Worm (Caenorhabditis elegans) whole organism, late embryonic: Measurements from ENCODE around the gene R13H4.5.

ENCODE experiments used
- C08G9.2 ChIP-seq: sonication (generic microtip); optimal IDR thresholded peaks from 2 replicates; lab custom pipeline; 2016; ENCODE audit warnings: mild to moderate bottlenecking, missing genetic modification characterization, moderate library complexity, missing compliant biosample characterization
- F13H6.1 ChIP-seq: sonication (generic microtip); optimal IDR thresholded peaks from 2 replicates; lab custom pipeline; 2016; ENCODE audit warnings: missing genetic modification characterization, missing compliant biosample characterization
- T23F11.4 ChIP-seq: fragments of 200-800 bp; sonication (Bioruptor generic); optimal IDR thresholded peaks from 2 replicates; lab custom pipeline; 2018; ENCODE audit warnings: mild to moderate bottlenecking, missing genetic modification characterization, missing compliant biosample characterization
- ahr-1 ChIP-seq: sonication (generic microtip); optimal IDR thresholded peaks from 2 replicates; lab custom pipeline; 2016; ENCODE audit warnings: missing genetic modification characterization, missing compliant biosample characterization
- ceh-18 ChIP-seq: sonication (generic microtip); optimal IDR thresholded peaks from 2 replicates; lab custom pipeline; 2016; ENCODE audit warnings: missing genetic modification characterization, missing compliant biosample characterization
- ceh-2 ChIP-seq: sonication (generic microtip); optimal IDR thresholded peaks from 2 replicates; lab custom pipeline; 2016; ENCODE audit warnings: missing genotype, missing genetic modification characterization, missing compliant biosample characterization
- che-1 ChIP-seq: sonication (generic microtip); optimal IDR thresholded peaks from 2 replicates; lab custom pipeline; 2016; ENCODE audit warnings: mild to moderate bottlenecking, missing genetic modification characterization, missing compliant biosample characterization
- dmd-4 ChIP-seq: sonication (generic microtip); optimal IDR thresholded peaks from 2 replicates; lab custom pipeline; 2016; ENCODE audit warnings: borderline replicate concordance, missing genetic modification characterization, missing compliant biosample characterization
- elt-2 ChIP-seq: sonication (generic microtip); optimal IDR thresholded peaks from 2 replicates; lab custom pipeline; 2016; ENCODE audit warnings: missing genetic modification reagents, missing genetic modification characterization, missing compliant biosample characterization
- fkh-6 ChIP-seq: sonication (generic microtip); optimal IDR thresholded peaks from 2 replicates; lab custom pipeline; 2016; ENCODE audit warnings: missing genetic modification characterization, missing compliant biosample characterization
- hlh-13 ChIP-seq: fragments of 200-800 bp; sonication (Bioruptor generic); optimal IDR thresholded peaks from 2 replicates; lab custom pipeline; 2018; ENCODE audit warnings: mild to moderate bottlenecking, missing genetic modification characterization, missing compliant biosample characterization
- hlh-8 ChIP-seq: sonication (generic microtip); optimal IDR thresholded peaks from 2 replicates; lab custom pipeline; 2016; ENCODE audit warnings: missing genotype, missing genetic modification characterization, missing compliant biosample characterization
- lin-11 ChIP-seq: fragments of 200-800 bp; sonication (Bioruptor generic); optimal IDR thresholded peaks from 2 replicates; lab custom pipeline; 2018; ENCODE audit warnings: mild to moderate bottlenecking, missing genetic modification characterization, missing compliant biosample characterization
- madf-2 ChIP-seq: sonication (generic microtip); optimal IDR thresholded peaks from 2 replicates; lab custom pipeline; 2017; ENCODE audit warnings: missing genetic modification characterization, missing compliant biosample characterization
- mec-3 ChIP-seq: sonication (generic microtip); optimal IDR thresholded peaks from 2 replicates; lab custom pipeline; 2016; ENCODE audit warnings: borderline replicate concordance, missing genetic modification characterization, missing compliant biosample characterization
- nfya-1 ChIP-seq: sonication (generic microtip); optimal IDR thresholded peaks from 2 replicates; lab custom pipeline; 2017; ENCODE audit warnings: missing genetic modification characterization, mild to moderate bottlenecking, missing compliant biosample characterization, antibody characterized with exemption, moderate library complexity
- npax-4 ChIP-seq: sonication (generic microtip); optimal IDR thresholded peaks from 2 replicates; lab custom pipeline; 2016; ENCODE audit warnings: missing genetic modification characterization, missing compliant biosample characterization
- pha-4 ChIP-seq: fragments of 150-350 bp; optimal IDR thresholded peaks from 2 replicates; lab custom pipeline; 2018; ENCODE audit warnings: missing biosample characterization, missing genetic modification reagents, missing genetic modification characterization
- pqm-1 ChIP-seq: sonication (generic microtip); optimal IDR thresholded peaks from 2 replicates; lab custom pipeline; 2016; ENCODE audit warnings: missing genetic modification characterization, missing compliant biosample characterization
- rnt-1 ChIP-seq: sonication (generic microtip); optimal IDR thresholded peaks from 2 replicates; lab custom pipeline; 2016; ENCODE audit warnings: missing genetic modification characterization, missing compliant biosample characterization
- sox-2 ChIP-seq: fragments of 200-800 bp; sonication (Bioruptor generic); IDR thresholded peaks from 2 replicates; pipeline ENCODE4 v1.3.6; 2022; ENCODE audit warnings: missing genetic modification reagents, missing genetic modification characterization, missing compliant biosample characterization
- syd-9 ChIP-seq: sonication (generic microtip); optimal IDR thresholded peaks from 2 replicates; lab custom pipeline; 2016; ENCODE audit warnings: mild to moderate bottlenecking, missing genetic modification characterization, moderate library complexity, missing compliant biosample characterization
- tbx-2 ChIP-seq: sonication (generic microtip); optimal IDR thresholded peaks from 2 replicates; lab custom pipeline; 2016; ENCODE audit warnings: missing genetic modification characterization, missing compliant biosample characterization
- unc-3 ChIP-seq, 2 experiments: fragments of 200-800 bp in 1 of 2; sonication (Bioruptor generic) in 1 of 2; sonication (generic microtip) in 1 of 2; conservative IDR thresholded peaks in 1 of 2; optimal IDR thresholded peaks in 1 of 2; 2 replicates each; pipeline versions ENCODE4 v1.3.6 to Lab custom; 2016 to 2022; ENCODE audit warnings: missing compliant biosample characterization in 2 of 2, missing genetic modification characterization in 2 of 2, missing genetic modification reagents in 1 of 2
- unc-55 ChIP-seq: sonication (generic microtip); optimal IDR thresholded peaks from 2 replicates; lab custom pipeline; 2017; ENCODE audit warnings: missing biosample characterization, missing genetic modification reagents, missing genetic modification characterization
- unc-86 ChIP-seq: sonication (generic microtip); optimal IDR thresholded peaks from 2 replicates; lab custom pipeline; 2016; ENCODE audit warnings: missing genetic modification characterization, missing compliant biosample characterization
- ztf-16 ChIP-seq: sonication (generic microtip); optimal IDR thresholded peaks from 2 replicates; lab custom pipeline; 2017; ENCODE audit warnings: missing genetic modification characterization, missing compliant biosample characterization

Gene R13H4.5

DNA sequence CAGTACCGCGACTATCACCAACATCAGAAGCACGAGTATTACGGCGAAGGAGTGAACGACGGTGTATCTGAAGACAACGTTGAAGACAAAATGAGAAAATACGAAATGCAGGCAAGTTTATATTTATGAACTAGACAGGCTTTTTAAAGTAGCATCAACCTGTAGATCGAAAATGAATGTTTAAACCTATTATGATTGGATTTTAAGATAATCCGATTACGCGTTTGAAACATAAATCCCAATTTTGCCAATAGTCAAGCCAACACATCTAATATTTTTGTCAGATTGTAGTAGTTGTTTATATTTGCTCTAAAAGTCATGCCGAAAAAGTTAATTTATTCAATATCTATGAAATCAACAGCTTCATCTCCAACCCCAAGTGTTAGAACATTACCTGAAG is 40.8 kb downstream of the R13H4.5 start:
- no peak for TF ChIP-seq sox-2 (GFP tag; lab: Robert Waterston, UW)
- no peak for TF ChIP-seq che-1 (tag; lab: Kevin White, UChicago)
- TF ChIP-seq madf-2 (tag; lab: Kevin White, UChicago): no peak
- no peak for TF ChIP-seq C08G9.2
- TF ChIP-seq elt-2: no peak
- no peak for TF ChIP-seq hlh-8

DNA sequence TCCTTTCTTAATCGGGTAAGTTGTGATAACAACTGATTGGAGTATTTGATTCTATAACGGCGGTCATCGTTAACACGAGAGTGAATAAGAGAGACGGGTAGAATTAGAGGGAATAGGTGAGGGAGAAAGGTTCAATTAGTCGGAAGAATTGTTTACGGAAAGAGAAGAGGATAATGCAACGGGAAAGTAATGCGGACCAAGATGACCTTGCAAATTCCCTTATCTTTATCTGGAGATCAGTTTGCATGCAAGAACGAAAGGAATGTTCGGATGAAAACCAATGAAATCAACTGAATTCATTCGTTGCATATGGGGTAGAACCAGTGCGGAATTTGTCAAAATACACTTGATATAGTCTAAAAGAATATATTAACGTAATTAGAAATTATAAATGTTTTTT is 41.7 kb downstream of the R13H4.5 start:
- TF ChIP-seq ceh-18 (tag; lab: Kevin White, UChicago) (no peak), nfya-1 (tag; lab: Kevin White, UChicago) (no peak), tbx-2 (tag; lab: Kevin White, UChicago) (no peak), unc-86 (tag; lab: Kevin White, UChicago) (no peak), syd-9 (no peak), ztf-16 (no peak), dmd-4 (tag; lab: Kevin White, UChicago) (no peak), che-1 (tag; lab: Kevin White, UChicago) (no peak)

DNA sequence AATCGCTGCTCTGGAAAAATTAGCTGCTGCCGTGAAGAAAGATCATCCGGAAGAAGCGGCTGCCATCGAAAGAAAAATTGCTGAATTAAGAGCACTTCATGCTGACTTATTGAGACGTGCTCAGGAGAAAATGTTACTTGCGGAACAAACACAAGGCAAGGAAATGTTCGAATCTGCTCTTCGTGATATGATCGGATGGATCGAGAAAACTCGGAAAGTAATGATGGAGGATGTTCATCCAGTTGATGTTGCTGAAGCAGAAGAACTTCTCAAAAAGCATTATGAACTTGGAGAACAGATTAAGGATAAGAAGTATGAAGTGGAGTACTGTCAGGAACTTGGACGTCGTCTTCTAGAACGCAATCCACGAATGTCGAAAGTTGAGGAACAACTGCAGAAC is 45.5 kb downstream of the R13H4.5 start:
- TF ChIP-seq lin-11 (tag; lab: Kevin White, UChicago) (no peak), pha-4 (no peak), rnt-1 (no peak), npax-4 (no peak), mec-3 (tag; lab: Kevin White, UChicago) (no peak), unc-3 (GFP tag; conservative IDR thresholded peaks at IDR 0.05; lab: Robert Waterston, UW) (no peak), unc-3 (tag; optimal IDR thresholded peaks at IDR 0.05; lab: Kevin White, UChicago) (no peak), pqm-1 (tag; lab: Kevin White, UChicago) (no peak), T23F11.4 (GFP tag; lab: Kevin White, UChicago) (no peak), hlh-13 (GFP tag; lab: Kevin White, UChicago) (no peak), ceh-2 (tag; lab: Kevin White, UChicago) (no peak), ahr-1 (no peak), F13H6.1 (tag; lab: Kevin White, UChicago) (no peak), fkh-6 (tag; lab: Kevin White, UChicago) (no peak), unc-55 (no peak)
